Worm (Caenorhabditis elegans) whole organism, young adult: ENCODE results near the gene thn-6.

Experiments used
- B0261.1 ChIP-seq: sonication (generic microtip); optimal IDR thresholded peaks from 2 replicates; lab custom pipeline; 2016; ENCODE audit warnings: mild to moderate bottlenecking, missing genetic modification characterization, moderate library complexity, missing compliant biosample characterization
- B0336.3 ChIP-seq: fragments of 200-800 bp; sonication (Bioruptor generic); IDR thresholded peaks from 2 replicates; pipeline ENCODE4 v1.3.6; 2022; ENCODE audit warnings: missing genetic modification characterization, missing compliant biosample characterization
- F22D6.2 ChIP-seq: sonication (generic microtip); optimal IDR thresholded peaks from 2 replicates; lab custom pipeline; 2016; ENCODE audit warnings: mild to moderate bottlenecking, missing genetic modification characterization, missing compliant biosample characterization
- F23B12.7 ChIP-seq: sonication (generic microtip); optimal IDR thresholded peaks from 2 replicates; lab custom pipeline; 2017; ENCODE audit warnings: missing genetic modification characterization, mild to moderate bottlenecking, missing compliant biosample characterization, antibody characterized with exemption, moderate library complexity; ENCODE audit not compliant: insufficient read depth
- F52B5.7 ChIP-seq: sonication (generic microtip); optimal IDR thresholded peaks from 2 replicates; lab custom pipeline; 2016; ENCODE audit warnings: mild to moderate bottlenecking, missing genetic modification characterization, missing compliant biosample characterization
- F55B11.4 ChIP-seq: sonication (generic microtip); optimal IDR thresholded peaks from 2 replicates; lab custom pipeline; 2016; ENCODE audit warnings: missing compliant biosample characterization, missing genetic modification characterization, borderline replicate concordance; ENCODE audit not compliant: insufficient read depth
- F57A8.1 ChIP-seq: fragments of 200-800 bp; sonication (Bioruptor generic); optimal IDR thresholded peaks from 2 replicates; lab custom pipeline; 2018; ENCODE audit warnings: mild to moderate bottlenecking, missing genetic modification characterization, moderate library complexity, missing compliant biosample characterization
- F57C9.4 ChIP-seq: sonication (generic microtip); optimal IDR thresholded peaks from 2 replicates; lab custom pipeline; 2017; ENCODE audit warnings: mild to moderate bottlenecking, missing genetic modification characterization, missing compliant biosample characterization
- T07F8.4 ChIP-seq: sonication (generic microtip); optimal IDR thresholded peaks from 2 replicates; lab custom pipeline; 2016; ENCODE audit warnings: mild to moderate bottlenecking, missing genetic modification characterization, moderate library complexity, missing compliant biosample characterization
- Y53G8AR.9 ChIP-seq: fragments of 200-800 bp; sonication (Bioruptor generic); conservative IDR thresholded peaks from 2 replicates; pipeline ENCODE4 v1.3.6; 2022; ENCODE audit warnings: missing genetic modification reagents, missing genetic modification characterization, missing compliant biosample characterization
- Y56A3A.18 ChIP-seq: fragments of 200-800 bp; sonication (Bioruptor generic); IDR thresholded peaks from 2 replicates; pipeline ENCODE4 v1.3.6; 2022; ENCODE audit warnings: missing genetic modification reagents, missing genetic modification characterization, missing compliant biosample characterization
- Y79H2A.3 ChIP-seq: fragments of 200-800 bp; sonication (Bioruptor generic); conservative IDR thresholded peaks from 2 replicates; pipeline ENCODE4 v1.3.6; 2022; ENCODE audit warnings: missing genetic modification reagents, missing genetic modification characterization, missing compliant biosample characterization
- Y95B8A.8 ChIP-seq: fragments of 200-800 bp; sonication (Bioruptor generic); IDR thresholded peaks from 2 replicates; pipeline ENCODE4 v1.3.6; 2022; ENCODE audit warnings: missing genetic modification reagents, missing genetic modification characterization, missing compliant biosample characterization
- akir-1 ChIP-seq: fragments of 200-800 bp; sonication (Bioruptor generic); optimal IDR thresholded peaks from 2 replicates; lab custom pipeline; 2018; ENCODE audit warnings: mild to moderate bottlenecking, missing genetic modification characterization, moderate library complexity, missing compliant biosample characterization
- aptf-2 ChIP-seq: fragments of 200-800 bp; sonication (Bioruptor generic); conservative IDR thresholded peaks from 2 replicates; pipeline ENCODE4 v1.3.6; 2022; ENCODE audit warnings: missing genetic modification reagents, missing genetic modification characterization, missing compliant biosample characterization
- aptf-3 ChIP-seq: fragments of 200-800 bp; sonication (Bioruptor generic); IDR thresholded peaks from 2 replicates; pipeline ENCODE4 v1.3.6; 2022; ENCODE audit warnings: missing genetic modification characterization, missing compliant biosample characterization
- bed-1 ChIP-seq: fragments of 200-800 bp; sonication (Bioruptor generic); IDR thresholded peaks from 2 replicates; pipeline ENCODE4 v1.3.6; 2022; ENCODE audit warnings: missing genetic modification reagents, missing genetic modification characterization, missing compliant biosample characterization
- ccch-3 ChIP-seq: fragments of 200-800 bp; sonication (Bioruptor generic); optimal IDR thresholded peaks from 2 replicates; lab custom pipeline; 2018; ENCODE audit warnings: mild to moderate bottlenecking, missing genetic modification characterization, missing compliant biosample characterization
- cebp-2 ChIP-seq: fragments of 200-800 bp; sonication (Bioruptor generic); IDR thresholded peaks from 2 replicates; pipeline ENCODE4 v1.3.6; 2022; ENCODE audit warnings: missing genetic modification characterization, missing compliant biosample characterization
- ceh-58 ChIP-seq: fragments of 200-800 bp; sonication (Bioruptor generic); IDR thresholded peaks from 2 replicates; pipeline ENCODE4 v1.3.6; 2022; ENCODE audit warnings: missing genetic modification characterization, missing compliant biosample characterization
- ceh-79 ChIP-seq: sonication (generic microtip); optimal IDR thresholded peaks from 2 replicates; lab custom pipeline; 2017; ENCODE audit warnings: mild to moderate bottlenecking, missing genetic modification characterization, missing compliant biosample characterization
- dox-1 ChIP-seq: fragments of 200-800 bp; sonication (Bioruptor generic); IDR thresholded peaks from 2 replicates; pipeline ENCODE4 v1.3.6; 2022; ENCODE audit warnings: missing genetic modification reagents, missing genetic modification characterization, missing compliant biosample characterization
- dpl-1 ChIP-seq: fragments of 150-350 bp; optimal IDR thresholded peaks from 2 replicates; lab custom pipeline; 2014; ENCODE audit warnings: missing biosample characterization, missing genetic modification reagents, missing genetic modification characterization
- egrh-3 ChIP-seq: fragments of 200-800 bp; sonication (Bioruptor generic); IDR thresholded peaks from 2 replicates; pipeline ENCODE4 v1.3.6; 2022; ENCODE audit warnings: missing genetic modification reagents, missing genetic modification characterization, missing compliant biosample characterization
- hlh-12 ChIP-seq: sonication (generic microtip); optimal IDR thresholded peaks from 2 replicates; lab custom pipeline; 2016; ENCODE audit warnings: missing genetic modification characterization, missing compliant biosample characterization
- lin-54 ChIP-seq: fragments of 200-800 bp; sonication (Bioruptor generic); optimal IDR thresholded peaks from 2 replicates; lab custom pipeline; 2018; ENCODE audit warnings: mild to moderate bottlenecking, missing genetic modification characterization, missing compliant biosample characterization
- lir-1 ChIP-seq: fragments of 200-800 bp; sonication (Bioruptor generic); conservative IDR thresholded peaks from 2 replicates; pipeline ENCODE4 v1.3.6; 2022; ENCODE audit warnings: missing genetic modification reagents, missing genetic modification characterization, missing compliant biosample characterization
- lsl-1 ChIP-seq: fragments of 200-800 bp; sonication (Bioruptor generic); optimal IDR thresholded peaks from 2 replicates; lab custom pipeline; 2018; ENCODE audit warnings: mild to moderate bottlenecking, missing genetic modification characterization, moderate library complexity, missing compliant biosample characterization
- madf-10 ChIP-seq: sonication (generic microtip); optimal IDR thresholded peaks from 2 replicates; lab custom pipeline; 2016; ENCODE audit warnings: mild to moderate bottlenecking, missing genetic modification characterization, missing compliant biosample characterization
- madf-6 ChIP-seq: fragments of 200-800 bp; sonication (Bioruptor generic); IDR thresholded peaks from 2 replicates; pipeline ENCODE4 v1.3.6; 2022; ENCODE audit warnings: missing genetic modification reagents, missing genetic modification characterization, missing compliant biosample characterization
- madf-8 ChIP-seq: fragments of 200-800 bp; sonication (Bioruptor generic); conservative IDR thresholded peaks from 2 replicates; pipeline ENCODE4 v1.3.6; 2022; ENCODE audit warnings: missing genetic modification reagents, missing genetic modification characterization, missing compliant biosample characterization
- mcd-1 ChIP-seq: fragments of 200-800 bp; sonication (Bioruptor generic); IDR thresholded peaks from 2 replicates; pipeline ENCODE4 v1.3.6; 2022; ENCODE audit warnings: missing genetic modification reagents, missing genetic modification characterization, missing compliant biosample characterization
- mel-28 ChIP-seq: sonication (generic microtip); optimal IDR thresholded peaks from 2 replicates; lab custom pipeline; 2016; ENCODE audit warnings: borderline replicate concordance, mild to moderate bottlenecking, missing genetic modification characterization, missing compliant biosample characterization
- mes-4 ChIP-seq: sonication (generic microtip); optimal IDR thresholded peaks from 2 replicates; lab custom pipeline; 2016; ENCODE audit warnings: missing genotype, missing genetic modification characterization, missing compliant biosample characterization
- mxl-1 ChIP-seq: sonication (generic microtip); optimal IDR thresholded peaks from 2 replicates; lab custom pipeline; 2016; ENCODE audit warnings: missing genetic modification characterization, missing compliant biosample characterization
- nfya-2 ChIP-seq: fragments of 200-800 bp; sonication (Bioruptor generic); IDR thresholded peaks from 2 replicates; pipeline ENCODE4 v1.3.6; 2022; ENCODE audit warnings: missing genetic modification reagents, missing genetic modification characterization, missing compliant biosample characterization
- nhr-179 ChIP-seq: sonication (generic microtip); optimal IDR thresholded peaks from 2 replicates; lab custom pipeline; 2016; ENCODE audit warnings: mild to moderate bottlenecking, missing genetic modification characterization, missing compliant biosample characterization
- nhr-80 ChIP-seq: sonication (generic microtip); optimal IDR thresholded peaks from 2 replicates; lab custom pipeline; 2016; ENCODE audit warnings: missing genetic modification characterization, missing compliant biosample characterization
- rcor-1 ChIP-seq: fragments of 200-800 bp; sonication (Bioruptor generic); IDR thresholded peaks from 2 replicates; pipeline ENCODE4 v1.3.6; 2022; ENCODE audit warnings: missing genetic modification reagents, missing genetic modification characterization, missing compliant biosample characterization
- rec-8 ChIP-seq, 2 experiments: sonication (generic microtip); optimal IDR thresholded peaks; 2 replicates each; lab custom pipeline; 2016; ENCODE audit warnings: mild to moderate bottlenecking in 2 of 2, missing genetic modification characterization in 2 of 2, missing genetic modification reagents in 2 of 2, missing genotype in 2 of 2, missing biosample characterization in 1 of 2, missing compliant biosample characterization in 1 of 2, moderate library complexity in 1 of 2
- sea-2 ChIP-seq: fragments of 200-800 bp; sonication (Bioruptor generic); IDR thresholded peaks from 2 replicates; pipeline ENCODE4 v1.3.6; 2022; ENCODE audit warnings: missing genetic modification characterization, missing compliant biosample characterization
- snpc-3.4 ChIP-seq: sonication (generic microtip); optimal IDR thresholded peaks from 2 replicates; lab custom pipeline; 2017; ENCODE audit warnings: missing genetic modification characterization, mild to moderate bottlenecking, missing compliant biosample characterization, antibody characterized with exemption, moderate library complexity, missing genotype, missing genetic modification reagents
- snpc-4 ChIP-seq, 5 experiments: fragments of 150-350 bp in 1 of 5; sonication (generic microtip) in 4 of 5; optimal IDR thresholded peaks; 2 replicates each; lab custom pipeline; 2014 to 2018; ENCODE audit warnings: missing genetic modification characterization in 5 of 5, missing biosample characterization in 3 of 5, antibody characterized with exemption in 2 of 5, mild to moderate bottlenecking in 2 of 5, missing compliant biosample characterization in 2 of 5, missing genotype in 2 of 5, moderate library complexity in 2 of 5, missing genetic modification reagents in 1 of 5
- somi-1 ChIP-seq: fragments of 200-800 bp; sonication (Bioruptor generic); optimal IDR thresholded peaks from 2 replicates; lab custom pipeline; 2018; ENCODE audit warnings: mild to moderate bottlenecking, missing genetic modification characterization, missing compliant biosample characterization
- tbp1 ChIP-seq: fragments of 200-800 bp; sonication (Bioruptor generic); optimal IDR thresholded peaks from 2 replicates; lab custom pipeline; 2018; ENCODE audit warnings: mild to moderate bottlenecking, missing genetic modification characterization, missing compliant biosample characterization
- unc-130 ChIP-seq: sonication (generic microtip); optimal IDR thresholded peaks from 2 replicates; lab custom pipeline; 2016; ENCODE audit warnings: missing genetic modification reagents, missing genetic modification characterization, missing compliant biosample characterization
- unc-62 ChIP-seq: fragments of 150-350 bp; optimal IDR thresholded peaks from 2 replicates; lab custom pipeline; 2014; ENCODE audit warnings: missing biosample characterization, missing genetic modification reagents, missing genetic modification characterization
- ztf-26 ChIP-seq: sonication (generic microtip); optimal IDR thresholded peaks from 2 replicates; lab custom pipeline; 2017; ENCODE audit warnings: missing genetic modification characterization, missing compliant biosample characterization
- ztf-6 ChIP-seq: fragments of 200-800 bp; sonication (Bioruptor generic); IDR thresholded peaks from 2 replicates; pipeline ENCODE4 v1.3.6; 2022; ENCODE audit warnings: missing genetic modification reagents, missing genetic modification characterization, missing compliant biosample characterization

thn-6 gene

ce11 chrIV:5209390-5209789 is 19.3 kb upstream of the thn-6 start, which contains the start of the genes Y59E9AL.36 and nbet-1 (continued):
- TF ChIP-seq ccch-3 (GFP tag; lab: Kevin White, UChicago) (no peak), F55B11.4 (no peak), madf-10 (tag; lab: Kevin White, UChicago) (no peak), cebp-2 (GFP tag; lab: Robert Waterston, UW) (no peak), F23B12.7 (tag; lab: Kevin White, UChicago) (peak; percentile 72), ceh-58 (GFP tag; lab: Robert Waterston, UW) (no peak), unc-130 (GFP tag; lab: Kevin White, UChicago) (no peak), T07F8.4 (tag; lab: Kevin White, UChicago) (no peak), madf-8 (GFP tag; lab: Robert Waterston, UW) (no peak), akir-1 (GFP tag; lab: Kevin White, UChicago) (no peak), nhr-179 (tag; lab: Kevin White, UChicago) (no peak), Y95B8A.8 (GFP tag; lab: Robert Waterston, UW) (no peak), ztf-6 (no peak), snpc-3.4 (tag; lab: Kevin White, UChicago) (no peak), F57C9.4 (tag; lab: Kevin White, UChicago) (no peak), Y56A3A.18 (GFP tag; lab: Robert Waterston, UW) (no peak), snpc-4 (GFP tag; optimal IDR thresholded peaks at IDR 0.05; lab: Kevin White, UChicago) (peak; percentile 75), snpc-4 (tag; optimal IDR thresholded peaks at IDR 0.05; lab: Kevin White, UChicago) (peak in 3 of 4 experiments; percentile 90 to 92 (median 92)), ztf-26 (tag; lab: Kevin White, UChicago) (no peak), B0336.3 (GFP tag; lab: Robert Waterston, UW) (peak; percentile 65), F52B5.7 (tag; lab: Kevin White, UChicago) (no peak), mcd-1 (peak; percentile 94), dpl-1 (GFP tag; lab: Kevin White, UChicago) (peak; percentile 4), mel-28 (tag; lab: Kevin White, UChicago) (no peak), unc-62 (no peak), Y79H2A.3 (no peak), nfya-2 (GFP tag; lab: Robert Waterston, UW) (no peak), lsl-1 (GFP tag; lab: Kevin White, UChicago) (peak; percentile 60), rcor-1 (peak; percentile 62), hlh-12 (no peak), nhr-80 (peak; percentile 27), aptf-3 (GFP tag; lab: Robert Waterston, UW) (no peak), dox-1 (GFP tag; lab: Robert Waterston, UW) (peak; percentile 86; the same call in 1 of the 2 replicates), B0261.1 (tag; lab: Kevin White, UChicago) (no peak), egrh-3 (GFP tag; lab: Robert Waterston, UW) (no peak), ceh-79 (tag; lab: Kevin White, UChicago) (no peak), sea-2 (GFP tag; lab: Robert Waterston, UW) (no peak), mes-4 (tag; lab: Kevin White, UChicago) (no peak), somi-1 (GFP tag; lab: Kevin White, UChicago) (no peak), tbp1 (GFP tag; lab: Kevin White, UChicago) (peak; percentile 67), F22D6.2 (tag; lab: Kevin White, UChicago) (no peak), rec-8 (tag; optimal IDR thresholded peaks at IDR 0.05; lab: Kevin White, UChicago) (no peak), lir-1 (GFP tag; lab: Robert Waterston, UW) (no peak), madf-6 (GFP tag; lab: Robert Waterston, UW) (peak; percentile 57), F57A8.1 (GFP tag; lab: Kevin White, UChicago) (no peak), aptf-2 (GFP tag; lab: Robert Waterston, UW) (no peak), mxl-1 (tag; lab: Kevin White, UChicago) (no peak), Y53G8AR.9 (GFP tag; lab: Robert Waterston, UW) (no peak), lin-54 (GFP tag; lab: Kevin White, UChicago) (peak; percentile 71), bed-1 (GFP tag; lab: Robert Waterston, UW) (no peak)
